Fruit fly (Drosophila melanogaster): ENCODE data around the gene SelR.

Gene SelR

DNA sequence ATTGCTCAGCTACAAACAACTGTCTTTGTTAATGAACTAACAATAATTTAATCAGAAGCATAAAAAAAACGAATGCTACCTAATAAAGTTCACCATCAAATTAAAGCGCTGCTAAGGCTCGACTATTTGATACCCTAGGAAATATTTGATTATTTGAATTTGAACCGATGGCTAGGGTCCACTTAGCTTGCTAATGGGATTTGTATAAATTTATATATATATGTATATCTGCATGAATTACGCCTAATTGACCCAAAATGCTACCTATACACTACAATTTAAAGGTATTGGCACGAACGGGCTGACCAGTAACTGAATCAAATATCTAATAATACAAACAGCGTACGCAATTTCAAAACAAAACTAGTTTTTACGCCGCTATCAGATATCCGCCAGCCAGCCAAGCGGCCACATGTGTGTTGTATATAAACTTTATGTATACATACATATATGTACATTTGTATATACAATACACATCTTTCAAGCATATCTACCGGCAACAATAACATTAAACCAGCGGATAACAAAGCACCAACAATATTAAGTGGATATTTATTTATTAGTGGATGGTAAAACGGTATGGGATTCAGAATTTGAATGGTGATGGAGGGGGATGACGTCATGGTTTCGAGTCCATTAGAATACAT, 15.7 kb upstream of the SelR start (continued):
- TF ChIP-seq CG11560 (tag; IDR thresholded peaks at IDR 0.05) (peak; percentile 57; the same call in 2 of the 3 replicates), NfI (GFP tag; optimal IDR thresholded peaks at IDR 0.05) (peak; percentile 61), CG9817 (tag; optimal IDR thresholded peaks at IDR 0.05) (peak; percentile 69), CG11504 (tag; optimal IDR thresholded peaks at IDR 0.05) (peak; percentile 88), lola (GFP tag; optimal IDR thresholded peaks at IDR 0.05) (no peak), otp (GFP tag; IDR thresholded peaks at IDR 0.05) (peak; percentile 52; the same call in 1 of the 3 replicates), Six4 (GFP tag; optimal IDR thresholded peaks at IDR 0.05) (peak; percentile 2), CG10431 (GFP tag; optimal IDR thresholded peaks at IDR 0.05) (no peak), twi (tag; optimal IDR thresholded peaks at IDR 0.05) (peak; percentile 1), amos (GFP tag; IDR thresholded peaks at IDR 0.05; ENCODE audit: partially characterized antibody) (no peak; the same call in 1 of the 2 replicates), CG10462 (GFP tag; optimal IDR thresholded peaks at IDR 0.05) (no peak), BEAF-32 (GFP tag; optimal IDR thresholded peaks at IDR 0.05) (no peak), CG7786 (GFP tag; optimal IDR thresholded peaks at IDR 0.05) (no peak), CG34376 (GFP tag; optimal IDR thresholded peaks at IDR 0.05) (no peak), CG18011 (GFP tag; optimal IDR thresholded peaks at IDR 0.05) (no peak), pfk (GFP tag; optimal IDR thresholded peaks at IDR 0.05) (no peak), CG18476 (GFP tag; optimal IDR thresholded peaks at IDR 0.05) (peak; percentile 16), ind (GFP tag; optimal IDR thresholded peaks at IDR 0.05) (peak; percentile 65), CG3726 (GFP tag; IDR thresholded peaks at IDR 0.05) (peak; percentile 63; the same call in 1 of the 3 replicates), Gsc (GFP tag; IDR thresholded peaks at IDR 0.05) (peak; percentile 9; the same call in 1 of the 2 replicates), insv (GFP tag; optimal IDR thresholded peaks at IDR 0.05) (no peak), CG4820 (GFP tag; optimal IDR thresholded peaks at IDR 0.05) (peak; percentile 60), CG4282 (GFP tag; optimal IDR thresholded peaks at IDR 0.05) (no peak), Scr (GFP tag; IDR thresholded peaks at IDR 0.05; ENCODE audit: partially characterized antibody) (no peak), Hand (GFP tag; optimal IDR thresholded peaks at IDR 0.05) (peak; percentile 16), Max (GFP tag; optimal IDR thresholded peaks at IDR 0.05) (peak; percentile 22), CG34422 (GFP tag; IDR thresholded peaks at IDR 0.05) (peak; percentile 89), CG13624 (GFP tag; optimal IDR thresholded peaks at IDR 0.05) (peak; percentile 34), CG34224 (GFP tag; IDR thresholded peaks at IDR 0.05; ENCODE audit: partially characterized antibody) (no peak), sens-2 (GFP tag; IDR thresholded peaks at IDR 0.05) (peak; percentile 59; the same call in 1 of the 2 replicates), aop (GFP tag; IDR thresholded peaks at IDR 0.05) (no peak), CG17802 (tag; optimal IDR thresholded peaks at IDR 0.05) (no peak), Eip74EF (GFP tag; optimal IDR thresholded peaks at IDR 0.05) (peak in 1 of 2 experiments; percentile 49), CG6683 (GFP tag; optimal IDR thresholded peaks at IDR 0.05) (peak; percentile 44), CG16815 (GFP tag; optimal IDR thresholded peaks at IDR 0.05) (no peak), her (GFP tag; optimal IDR thresholded peaks at IDR 0.05) (no peak), CG6765 (GFP tag; optimal IDR thresholded peaks at IDR 0.05) (peak; percentile 19), E2f2 (GFP tag; IDR thresholded peaks at IDR 0.05) (peak; percentile 44; the same call in 1 of the 2 replicates), Ets65A (GFP tag) (peak; percentile 23), unpg (GFP tag; optimal IDR thresholded peaks at IDR 0.05) (peak; percentile 77), odd (GFP tag; optimal IDR thresholded peaks at IDR 0.05) (peak; percentile 45), gt (GFP tag; IDR thresholded peaks at IDR 0.05) (no peak), CG32772 (GFP tag; IDR thresholded peaks at IDR 0.05) (peak; percentile 75), Oli (tag; optimal IDR thresholded peaks at IDR 0.05) (peak; percentile 56), CG43689 (GFP tag; IDR thresholded peaks at IDR 0.05) (peak; percentile 60), sug (tag; optimal IDR thresholded peaks at IDR 0.05) (no peak), Dfd (GFP tag; optimal IDR thresholded peaks at IDR 0.05) (no peak), Deaf1 (tag; optimal IDR thresholded peaks at IDR 0.05) (peak; percentile 46), CG6854 (GFP tag; optimal IDR thresholded peaks at IDR 0.05) (peak; percentile 64)

All from whole organism, embryonic.